Worm (Caenorhabditis elegans): ENCODE results near the gene W03A5.6.
A peak's percentile ranks its signal among the peaks of the same experiment; 100 is the strongest.

The W03A5.6 gene

ce11 chrIII:5440540-5440939 lies at the start of gene W03A5.6:
W03A5.6 (minus strand) TSS chrIII:5440640.
- TF ChIP-seq nhr-23 (tag; optimal IDR thresholded peaks at IDR 0.05) (no peak), lin-39 (tag; optimal IDR thresholded peaks at IDR 0.05) (no peak), C34F6.9 (tag; optimal IDR thresholded peaks at IDR 0.05) (no peak), lin-13 (GFP tag; optimal IDR thresholded peaks at IDR 0.05) (no peak), sem-4 (tag; optimal IDR thresholded peaks at IDR 0.05) (no peak), F13H6.1 (tag; optimal IDR thresholded peaks at IDR 0.05) (no peak), elt-3 (tag; optimal IDR thresholded peaks at IDR 0.05) (no peak), elt-1 (tag; optimal IDR thresholded peaks at IDR 0.05) (no peak)

DNA sequence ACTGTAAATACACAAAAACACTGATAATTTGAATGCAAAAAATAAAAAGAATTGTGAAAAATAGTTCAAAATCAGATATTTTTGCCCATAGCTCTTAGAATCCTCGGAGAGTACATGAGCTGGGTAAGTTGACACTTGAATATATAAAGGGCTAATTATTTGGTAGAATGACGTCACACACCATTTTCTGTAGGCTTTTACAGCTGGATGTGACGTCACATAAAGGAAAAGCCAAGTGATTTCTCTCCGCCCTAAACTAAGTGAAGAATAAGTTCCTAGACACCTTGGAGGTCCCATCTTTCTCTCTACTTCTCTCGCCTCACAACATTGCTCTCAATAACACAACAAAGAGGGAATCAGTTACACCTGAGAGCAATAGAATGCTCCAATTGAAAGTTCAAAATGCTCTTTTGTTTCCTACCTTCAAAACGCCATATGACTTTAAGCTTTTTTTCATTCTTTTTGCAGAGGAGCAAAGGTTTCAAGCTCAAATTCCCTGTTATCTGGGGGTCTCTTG lies 46.7 kb upstream of the W03A5.6 start, which contains the start of gene osg-1:
Gene osg-1, plus strand, starts transcription at position 467 of the 517 bp plus-strand sequence.
- no peak for TF ChIP-seq mbf-1 (tag; optimal IDR thresholded peaks at IDR 0.05)
- TF ChIP-seq ztf-1 (GFP tag; conservative IDR thresholded peaks at IDR 0.05) = no peak
- no peak for TF ChIP-seq lin-39 (tag; optimal IDR thresholded peaks at IDR 0.05)
- TF ChIP-seq ceh-16 (tag; optimal IDR thresholded peaks at IDR 0.05) = no peak
- TF ChIP-seq lin-11 (tag; optimal IDR thresholded peaks at IDR 0.05) = no peak
- TF ChIP-seq elt-3 (tag; optimal IDR thresholded peaks at IDR 0.05) = no peak
- no peak for TF ChIP-seq nhr-25 (tag; optimal IDR thresholded peaks at IDR 0.05)
- TF ChIP-seq blmp-1 (tag; optimal IDR thresholded peaks at IDR 0.05; ENCODE audit: insufficient read depth) = no peak
- no peak for TF ChIP-seq skn-1 (tag; optimal IDR thresholded peaks at IDR 0.05)

DNA sequence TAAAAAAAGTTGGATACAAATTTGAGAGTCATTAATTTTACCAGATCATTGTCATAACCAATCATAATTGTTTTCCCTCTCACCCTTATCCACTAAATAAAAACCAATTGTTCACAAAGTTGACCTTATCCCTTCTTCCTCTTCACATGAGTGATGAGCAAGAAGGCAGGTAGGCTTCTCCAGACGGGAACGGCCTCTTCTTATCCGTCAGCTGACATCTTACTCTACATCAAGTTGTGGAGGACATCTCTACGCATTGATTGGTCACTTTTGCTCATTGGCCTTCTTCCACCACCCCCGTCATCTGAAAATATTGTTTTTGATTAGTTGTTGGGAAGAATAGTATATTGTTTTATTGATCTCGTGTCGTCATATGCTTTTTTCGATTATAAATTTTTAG lies 45.9 kb upstream of the W03A5.6 start:
- TF ChIP-seq nhr-6 (tag; optimal IDR thresholded peaks at IDR 0.05) = no peak
- no peak for TF ChIP-seq unc-55 (GFP tag; optimal IDR thresholded peaks at IDR 0.05)
- no peak for TF ChIP-seq ZK546.5 (tag; optimal IDR thresholded peaks at IDR 0.05)
- TF ChIP-seq ama-1 (optimal IDR thresholded peaks at IDR 0.05) = no peak
- TF ChIP-seq skn-1 (tag; optimal IDR thresholded peaks at IDR 0.05) = no peak
- no peak for TF ChIP-seq ceh-16 (tag; optimal IDR thresholded peaks at IDR 0.05)
- no peak for TF ChIP-seq zag-1 (tag; optimal IDR thresholded peaks at IDR 0.05)
- TF ChIP-seq mdl-1 (tag; optimal IDR thresholded peaks at IDR 0.05) = no peak
- TF ChIP-seq gmeb-1 (tag; optimal IDR thresholded peaks at IDR 0.05) = no peak
- TF ChIP-seq nhr-25 (tag; optimal IDR thresholded peaks at IDR 0.05) = no peak
- no peak for TF ChIP-seq nhr-237 (tag; optimal IDR thresholded peaks at IDR 0.05)
- no peak for TF ChIP-seq R02D3.7 (tag; optimal IDR thresholded peaks at IDR 0.05)
- TF ChIP-seq blmp-1 (tag; optimal IDR thresholded peaks at IDR 0.05; ENCODE audit: insufficient read depth) = no peak
- no peak for TF ChIP-seq nhr-21 (tag; optimal IDR thresholded peaks at IDR 0.05)
- no peak for TF ChIP-seq nhr-129 (tag; optimal IDR thresholded peaks at IDR 0.05)
- TF ChIP-seq aly-2 (tag; optimal IDR thresholded peaks at IDR 0.05) = no peak
- TF ChIP-seq nhr-10 (tag; optimal IDR thresholded peaks at IDR 0.05) = no peak
- no peak for TF ChIP-seq lsy-2 (tag; optimal IDR thresholded peaks at IDR 0.05)
- TF ChIP-seq mbf-1 (tag; optimal IDR thresholded peaks at IDR 0.05) = no peak

ce11 chrIII:5483738-5484315 lies 43.4 kb upstream of the W03A5.6 start, which contains the start of the genes R02F2.7 and R02F2.4:
R02F2.7 (minus strand) TSS chrIII:5483773.
R02F2.4 (plus strand) TSS chrIII:5484289.
- no peak for TF ChIP-seq skn-1 (tag; optimal IDR thresholded peaks at IDR 0.05)
- no peak for TF ChIP-seq Y55F3AM.14 (GFP tag; optimal IDR thresholded peaks at IDR 0.05)
- no peak for TF ChIP-seq nhr-129 (tag; optimal IDR thresholded peaks at IDR 0.05)
- TF ChIP-seq ztf-4 (tag; optimal IDR thresholded peaks at IDR 0.05) = no peak
- TF ChIP-seq dmd-4 (tag; optimal IDR thresholded peaks at IDR 0.05) = no peak
- TF ChIP-seq elt-3 (tag; optimal IDR thresholded peaks at IDR 0.05) = no peak
- no peak for TF ChIP-seq ceh-82 (tag; optimal IDR thresholded peaks at IDR 0.05)
- no peak for TF ChIP-seq ZK546.5 (tag; optimal IDR thresholded peaks at IDR 0.05)
- no peak for TF ChIP-seq crh-2 (tag; optimal IDR thresholded peaks at IDR 0.05)
- no peak for TF ChIP-seq nhr-23 (tag; optimal IDR thresholded peaks at IDR 0.05)
- TF ChIP-seq C34F6.9 (tag; optimal IDR thresholded peaks at IDR 0.05) = peak; percentile 25
- TF ChIP-seq sma-3 (GFP tag; optimal IDR thresholded peaks at IDR 0.05) = no peak
- peak; percentile 49 for TF ChIP-seq unc-55 (GFP tag; optimal IDR thresholded peaks at IDR 0.05)
- TF ChIP-seq gmeb-1 (tag; optimal IDR thresholded peaks at IDR 0.05) = peak; percentile 87
- TF ChIP-seq mab-5 (tag; optimal IDR thresholded peaks at IDR 0.05) = no peak
- no peak for TF ChIP-seq ztf-11 (tag; optimal IDR thresholded peaks at IDR 0.05)
- no peak for TF ChIP-seq nhr-25 (tag; optimal IDR thresholded peaks at IDR 0.05)
- TF ChIP-seq lin-13 (GFP tag; optimal IDR thresholded peaks at IDR 0.05) = no peak
- TF ChIP-seq unc-39 (tag; optimal IDR thresholded peaks at IDR 0.05) = no peak
- TF ChIP-seq lsy-2 (tag; optimal IDR thresholded peaks at IDR 0.05) = peak in 1 of 2 experiments; percentile 34
- TF ChIP-seq aly-2 (tag; optimal IDR thresholded peaks at IDR 0.05) = no peak

Measured in whole organism, L2 larva.